Worm (Caenorhabditis elegans): ENCODE results near the gene chd-3.

The chd-3 gene

ce11 chrX:12860711-12861287 lies 8.4 kb upstream of the chd-3 start, which contains the start of gene T14G8.3 (continued):
- TF ChIP-seq unc-98 (GFP tag; IDR thresholded peaks at IDR 0.05): no peak
- TF ChIP-seq lin-13 (GFP tag; optimal IDR thresholded peaks at IDR 0.05): no peak
- no peak for TF ChIP-seq mab-9 (GFP tag; IDR thresholded peaks at IDR 0.05)
- TF ChIP-seq snpc-4 (tag; optimal IDR thresholded peaks at IDR 0.05): peak; percentile 38
- no peak for TF ChIP-seq alr-1 (tag; optimal IDR thresholded peaks at IDR 0.05; ENCODE audit: borderline replicate concordance)
- TF ChIP-seq unc-86 (tag; optimal IDR thresholded peaks at IDR 0.05): peak; percentile 25
- no peak for TF ChIP-seq jun-1 (tag; optimal IDR thresholded peaks at IDR 0.05)
- no peak for TF ChIP-seq lir-3 (tag; optimal IDR thresholded peaks at IDR 0.05; ENCODE audit: poor library complexity)
- no peak for TF ChIP-seq skn-1 (tag; optimal IDR thresholded peaks at IDR 0.05)
- TF ChIP-seq ceh-8 (GFP tag; optimal IDR thresholded peaks at IDR 0.05): no peak
- TF ChIP-seq nhr-11 (tag; optimal IDR thresholded peaks at IDR 0.05): no peak
- peak; percentile 83 for TF ChIP-seq mep-1 (tag; optimal IDR thresholded peaks at IDR 0.05)
- no peak for TF ChIP-seq ces-1 (GFP tag; optimal IDR thresholded peaks at IDR 0.05)
- TF ChIP-seq elt-2 (tag; optimal IDR thresholded peaks at IDR 0.05): no peak
- TF ChIP-seq aly-2 (tag; optimal IDR thresholded peaks at IDR 0.05): peak; percentile 17
- no peak for TF ChIP-seq mef-2 (tag; optimal IDR thresholded peaks at IDR 0.05)
- no peak for TF ChIP-seq nhr-84 (tag; optimal IDR thresholded peaks at IDR 0.05)
- TF ChIP-seq swsn-7 (tag; optimal IDR thresholded peaks at IDR 0.05): peak; percentile 62
- TF ChIP-seq efl-1 (optimal IDR thresholded peaks at IDR 0.05): peak; percentile 29 to 51
- peak; percentile 5 to 91 for TF ChIP-seq efl-1 (GFP tag; optimal IDR thresholded peaks at IDR 0.05 in 1 of 2)
- TF ChIP-seq hlh-4 (tag; optimal IDR thresholded peaks at IDR 0.05): no peak
- peak; percentile 67 for TF ChIP-seq nhr-71 (tag; optimal IDR thresholded peaks at IDR 0.05)
- no peak for TF ChIP-seq aha-1 (tag; optimal IDR thresholded peaks at IDR 0.05)
- no peak for TF ChIP-seq vab-15 (tag; optimal IDR thresholded peaks at IDR 0.05)
- TF ChIP-seq C16A3.4 (tag; optimal IDR thresholded peaks at IDR 0.05): peak; percentile 30
- TF ChIP-seq egl-27 (tag; optimal IDR thresholded peaks at IDR 0.05): no peak
- peak; percentile 53 for TF ChIP-seq rnt-1 (tag; optimal IDR thresholded peaks at IDR 0.05)
- TF ChIP-seq nhr-90 (tag; optimal IDR thresholded peaks at IDR 0.05; ENCODE audit: poor library complexity): peak; percentile 67
- no peak for TF ChIP-seq hpl-2 (GFP tag; optimal IDR thresholded peaks at IDR 0.05)
- no peak for TF ChIP-seq sptf-1 (tag; optimal IDR thresholded peaks at IDR 0.05)
- TF ChIP-seq efl-3 (GFP tag; optimal IDR thresholded peaks at IDR 0.05): no peak
- peak; percentile 75 for TF ChIP-seq nhr-20 (tag; optimal IDR thresholded peaks at IDR 0.05)
- TF ChIP-seq isw-1 (GFP tag; IDR thresholded peaks at IDR 0.05): no peak
- TF ChIP-seq ceh-63 (GFP tag; optimal IDR thresholded peaks at IDR 0.05): no peak
- TF ChIP-seq fos-1 (tag; optimal IDR thresholded peaks at IDR 0.05): no peak
- TF ChIP-seq irx-1 (tag; optimal IDR thresholded peaks at IDR 0.05): peak; percentile 48
- peak in 2 of 6 experiments; percentile 9 to 62 for TF ChIP-seq elt-3 (tag; optimal IDR thresholded peaks at IDR 0.05)
- TF ChIP-seq fkh-10 (GFP tag; optimal IDR thresholded peaks at IDR 0.05): no peak
- TF ChIP-seq C34B4.2 (tag; optimal IDR thresholded peaks at IDR 0.05): no peak
- TF ChIP-seq nhr-19 (GFP tag; conservative IDR thresholded peaks at IDR 0.05): peak; percentile 48
- peak in 1 of 2 experiments; percentile 43 for TF ChIP-seq mdl-1 (tag; optimal IDR thresholded peaks at IDR 0.05)
- no peak for TF ChIP-seq fkh-4 (tag; optimal IDR thresholded peaks at IDR 0.05; ENCODE audit: borderline replicate concordance)
- no peak for TF ChIP-seq nhr-12 (tag; optimal IDR thresholded peaks at IDR 0.05)
- TF ChIP-seq xbp-1 (tag; optimal IDR thresholded peaks at IDR 0.05): peak; percentile 99
- TF ChIP-seq Y116A8C.19 (tag; optimal IDR thresholded peaks at IDR 0.05; ENCODE audit: borderline replicate concordance): no peak
- peak; percentile 34 for TF ChIP-seq dsc-1 (tag; optimal IDR thresholded peaks at IDR 0.05)
- no peak for TF ChIP-seq tlp-1 (tag; optimal IDR thresholded peaks at IDR 0.05)
- no peak for TF ChIP-seq unc-30 (tag; optimal IDR thresholded peaks at IDR 0.05)
- peak in 2 of 3 experiments; percentile 36 to 57 for TF ChIP-seq dpl-1 (GFP tag; optimal IDR thresholded peaks at IDR 0.05)
- TF ChIP-seq sox-4 (tag; optimal IDR thresholded peaks at IDR 0.05): no peak
- TF ChIP-seq zip-4 (GFP tag; optimal IDR thresholded peaks at IDR 0.05): no peak
- no peak for TF ChIP-seq lin-15B (tag; optimal IDR thresholded peaks at IDR 0.05)
- TF ChIP-seq nhr-47 (tag; optimal IDR thresholded peaks at IDR 0.05): peak; percentile 47

Measured in whole organism, L1 larva.